Fruit fly (Drosophila melanogaster): ENCODE results near the gene CG9926.

Gene CG9926

dm6 chr3R:13911314-13911713 lies 39.6 kb downstream of the CG9926 start:
- TF ChIP-seq svp (GFP tag) (peak; percentile 40), cyc (GFP tag; optimal IDR thresholded peaks at IDR 0.05) (no peak)

dm6 chr3R:13909899-13910298 lies 41.0 kb downstream of the CG9926 start:
- no peak for TF ChIP-seq CG8632 (GFP tag; optimal IDR thresholded peaks at IDR 0.05)
- TF ChIP-seq CG6276 (GFP tag; optimal IDR thresholded peaks at IDR 0.05): no peak
- no peak for TF ChIP-seq CG11902 (GFP tag; optimal IDR thresholded peaks at IDR 0.05)
- TF ChIP-seq Sox14 (GFP tag; optimal IDR thresholded peaks at IDR 0.05): no peak
- TF ChIP-seq CG15336 (GFP tag; IDR thresholded peaks at IDR 0.05): no peak
- no peak for TF ChIP-seq topi (GFP tag; optimal IDR thresholded peaks at IDR 0.05)
- no peak for TF ChIP-seq CG3032 (tag; optimal IDR thresholded peaks at IDR 0.05)
- no peak for TF ChIP-seq CG8119 (GFP tag; IDR thresholded peaks at IDR 0.05)
- TF ChIP-seq CG10631 (GFP tag; optimal IDR thresholded peaks at IDR 0.05): no peak
- no peak for TF ChIP-seq Sox102F (GFP tag; optimal IDR thresholded peaks at IDR 0.05)
- no peak for TF ChIP-seq Sox15 (GFP tag; optimal IDR thresholded peaks at IDR 0.05)
- TF ChIP-seq Ets21C (GFP tag; optimal IDR thresholded peaks at IDR 0.05): no peak
- TF ChIP-seq Eip93F (GFP tag; optimal IDR thresholded peaks at IDR 0.05): no peak
- TF ChIP-seq eg (GFP tag; IDR thresholded peaks at IDR 0.05): no peak
- TF ChIP-seq CG31627 (GFP tag; optimal IDR thresholded peaks at IDR 0.05): no peak
- no peak for TF ChIP-seq Blimp-1 (GFP tag; optimal IDR thresholded peaks at IDR 0.05)
- TF ChIP-seq esn (GFP tag; optimal IDR thresholded peaks at IDR 0.05): no peak
- no peak for TF ChIP-seq Eip75B (GFP tag; optimal IDR thresholded peaks at IDR 0.05)

dm6 chr3R:13909065-13909464 lies 41.9 kb downstream of the CG9926 start:
- no peak for TF ChIP-seq topi (GFP tag; optimal IDR thresholded peaks at IDR 0.05)
- no peak for TF ChIP-seq CG32006 (GFP tag; optimal IDR thresholded peaks at IDR 0.05)
- TF ChIP-seq CG11762 (GFP tag; optimal IDR thresholded peaks at IDR 0.05; ENCODE audit: insufficient read depth): no peak
- TF ChIP-seq Ets96B (tag; optimal IDR thresholded peaks at IDR 0.05): no peak
- TF ChIP-seq dac (GFP tag; optimal IDR thresholded peaks at IDR 0.05): no peak
- TF ChIP-seq fd85E (GFP tag; optimal IDR thresholded peaks at IDR 0.05): no peak
- no peak for TF ChIP-seq CG6792 (GFP tag; optimal IDR thresholded peaks at IDR 0.05)
- TF ChIP-seq CG1621 (tag; optimal IDR thresholded peaks at IDR 0.05): no peak
- TF ChIP-seq CG6163 (GFP tag; IDR thresholded peaks at IDR 0.05): no peak
- TF ChIP-seq dsx (GFP tag; optimal IDR thresholded peaks at IDR 0.05; ENCODE audit: poor library complexity, severe bottlenecking): no peak
- TF ChIP-seq Smox (GFP tag; optimal IDR thresholded peaks at IDR 0.05): no peak
- TF ChIP-seq CG9139 (GFP tag; optimal IDR thresholded peaks at IDR 0.05): no peak
- no peak for TF ChIP-seq Hr38 (GFP tag; optimal IDR thresholded peaks at IDR 0.05)

dm6 chr3R:13907355-13908105 lies 43.4 kb downstream of the CG9926 start:
- TF ChIP-seq CG34406 (GFP tag; optimal IDR thresholded peaks at IDR 0.05) (no peak), esn (GFP tag; optimal IDR thresholded peaks at IDR 0.05) (peak; percentile 17), Sox102F (GFP tag; optimal IDR thresholded peaks at IDR 0.05) (no peak), OdsH (GFP tag; optimal IDR thresholded peaks at IDR 0.05) (no peak), Eip75B (GFP tag; optimal IDR thresholded peaks at IDR 0.05) (no peak), Ets21C (GFP tag; optimal IDR thresholded peaks at IDR 0.05) (no peak), acj6 (GFP tag; optimal IDR thresholded peaks at IDR 0.05) (no peak), Sox15 (GFP tag; optimal IDR thresholded peaks at IDR 0.05) (no peak), CG31627 (GFP tag; optimal IDR thresholded peaks at IDR 0.05) (no peak), Lpt (GFP tag; optimal IDR thresholded peaks at IDR 0.05) (no peak), net (GFP tag; optimal IDR thresholded peaks at IDR 0.05) (peak; percentile 1), lz (GFP tag; optimal IDR thresholded peaks at IDR 0.05) (no peak), CG6854 (GFP tag; optimal IDR thresholded peaks at IDR 0.05) (no peak), CG8119 (GFP tag; IDR thresholded peaks at IDR 0.05) (no peak), svp (GFP tag) (peak; percentile 57), Hr4 (GFP tag; optimal IDR thresholded peaks at IDR 0.05) (no peak), CG6792 (GFP tag; optimal IDR thresholded peaks at IDR 0.05) (peak; percentile 2), CG6808 (GFP tag; optimal IDR thresholded peaks at IDR 0.05) (no peak), Sox14 (GFP tag; optimal IDR thresholded peaks at IDR 0.05) (no peak), fkh (GFP tag; optimal IDR thresholded peaks at IDR 0.05) (no peak), pdm3 (GFP tag; optimal IDR thresholded peaks at IDR 0.05) (no peak), topi (GFP tag; optimal IDR thresholded peaks at IDR 0.05) (no peak), CG8319 (GFP tag; optimal IDR thresholded peaks at IDR 0.05) (no peak), CG10631 (GFP tag; optimal IDR thresholded peaks at IDR 0.05) (peak; percentile 21), Eip78C (GFP tag) (peak; percentile 53), ss (GFP tag; optimal IDR thresholded peaks at IDR 0.05) (no peak)

Data from whole organism, prepupa.